Worm (Caenorhabditis elegans) whole organism, midembryonic: ENCODE results near the gene Y46C8AL.11.

Experiments used
- T22C8.4 ChIP-seq: fragments of 200-800 bp; sonication (Bioruptor generic); IDR thresholded peaks from 2 replicates; pipeline ENCODE4 v1.3.6; 2022; ENCODE audit warnings: missing genetic modification characterization, missing compliant biosample characterization
- cog-1 ChIP-seq: sonication (generic microtip); optimal IDR thresholded peaks from 2 replicates; lab custom pipeline; 2016; ENCODE audit warnings: missing genetic modification characterization, missing compliant biosample characterization
- flt-1 ChIP-seq: fragments of 200-800 bp; sonication (Bioruptor generic); IDR thresholded peaks from 2 replicates; pipeline ENCODE4 v1.3.6; 2022; ENCODE audit warnings: missing genetic modification characterization, missing compliant biosample characterization

DNA sequence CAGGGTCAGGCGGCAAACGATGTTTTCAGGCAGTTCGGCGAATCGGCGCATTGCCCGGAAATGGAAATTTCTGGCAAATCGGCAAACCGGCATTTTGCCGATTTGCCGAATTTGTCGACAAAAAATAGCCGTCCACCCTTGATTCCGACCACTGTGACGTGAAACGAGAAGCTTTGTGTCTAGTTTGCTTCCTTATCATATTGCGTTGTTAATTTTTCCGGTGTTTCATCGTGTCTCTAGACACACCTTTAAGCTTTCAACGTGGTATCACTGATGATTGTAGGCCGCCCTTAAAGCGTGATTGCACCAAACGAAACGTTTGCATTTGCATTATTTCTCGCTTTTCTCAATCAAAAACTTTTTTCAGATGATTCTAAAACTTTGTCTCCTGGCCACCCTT, 6.0 kb upstream of the Y46C8AL.11 start, which contains the start of gene clec-71:
- TF ChIP-seq T22C8.4: no peak
- TF ChIP-seq flt-1 (GFP tag; lab: Robert Waterston, UW): no peak
- TF ChIP-seq cog-1 (tag; lab: Kevin White, UChicago): no peak
